Fruit fly (Drosophila melanogaster): ENCODE measurements around the gene CG4957.

- TF ChIP-seq Blimp-1 (GFP tag; optimal IDR thresholded peaks at IDR 0.05) (peak; percentile 43), Hr39 (GFP tag; optimal IDR thresholded peaks at IDR 0.05) (no peak), svp (GFP tag) (no peak), CG16779 (tag; optimal IDR thresholded peaks at IDR 0.05) (no peak), CG6792 (GFP tag; optimal IDR thresholded peaks at IDR 0.05) (no peak), CG4318 (GFP tag; optimal IDR thresholded peaks at IDR 0.05) (no peak), topi (GFP tag; optimal IDR thresholded peaks at IDR 0.05) (no peak)
Observed at dm6 chr2L:10220501-10221386, 47.9 kb upstream of the CG4957 start, which contains the start of the genes Npc1a and Prosalpha6.

Measured in whole organism, prepupa.